Fruit fly (Drosophila melanogaster) whole organism, embryonic: ENCODE results near the gene GstZ1.

Source experiments
- ATbp ChIP-seq: fragments of 200-800 bp; sonication (Bioruptor generic); optimal IDR thresholded peaks from 2 replicates; lab custom pipeline; 2017; ENCODE audit warnings: missing biosample characterization, mild to moderate bottlenecking, missing genetic modification characterization, missing genetic modification reagents
- Ada2b ChIP-seq: fragments of 200-800 bp; sonication (Bioruptor generic); IDR thresholded peaks from 2 replicates; pipeline ENCODE4 v1.3.6; 2022; ENCODE audit warnings: missing biosample characterization, missing genetic modification characterization
- Atf3 ChIP-seq: fragments of 200-800 bp; sonication (Bioruptor generic); optimal IDR thresholded peaks from 3 replicates; lab custom pipeline; 2016; ENCODE audit warnings: missing biosample characterization, missing genetic modification characterization
- Blimp-1 ChIP-seq: fragments of 200-800 bp; sonication (Bioruptor generic); optimal IDR thresholded peaks from 3 replicates; lab custom pipeline; 2018; ENCODE audit warnings: missing biosample characterization, missing genetic modification characterization, mild to moderate bottlenecking, moderate library complexity, missing genetic modification reagents
- CG11504 ChIP-seq: fragments of 200-800 bp; sonication (Bioruptor generic); optimal IDR thresholded peaks from 3 replicates; lab custom pipeline; 2019; ENCODE audit warnings: missing biosample characterization, mild to moderate bottlenecking, missing genetic modification characterization, moderate library complexity
- CG11695 ChIP-seq: fragments of 200-800 bp; sonication (Bioruptor generic); IDR thresholded peaks from 3 replicates; pipeline ENCODE4 v1.3.6; 2022; ENCODE audit warnings: missing biosample characterization, missing genetic modification characterization
- CG16779 ChIP-seq: fragments of 200-800 bp; sonication (Bioruptor generic); IDR thresholded peaks from 2 replicates; pipeline ENCODE4 v1.3.6; 2022; ENCODE audit warnings: missing biosample characterization, missing genetic modification characterization
- CG17359 ChIP-seq: fragments of 200-800 bp; sonication (Bioruptor generic); optimal IDR thresholded peaks from 3 replicates; lab custom pipeline; 2018; ENCODE audit warnings: missing biosample characterization, mild to moderate bottlenecking, missing genetic modification characterization, moderate library complexity
- CG17361 ChIP-seq: fragments of 200-800 bp; sonication (Bioruptor generic); IDR thresholded peaks from 3 replicates; pipeline ENCODE4 v1.3.6; 2022; ENCODE audit warnings: missing biosample characterization, missing genetic modification characterization
- CG18619 ChIP-seq: fragments of 200-800 bp; sonication (Bioruptor generic); optimal IDR thresholded peaks from 3 replicates; lab custom pipeline; 2017; ENCODE audit warnings: missing biosample characterization, mild to moderate bottlenecking, missing genetic modification characterization
- CG2129 ChIP-seq: fragments of 200-800 bp; sonication (Bioruptor generic); IDR thresholded peaks from 2 replicates; pipeline ENCODE4 v1.3.6; 2022; ENCODE audit warnings: missing biosample characterization, missing genetic modification characterization; ENCODE audit not compliant: partially characterized antibody
- CG33213 ChIP-seq: fragments of 200-800 bp; sonication (Bioruptor generic); optimal IDR thresholded peaks from 3 replicates; lab custom pipeline; 2016; ENCODE audit warnings: missing biosample characterization, missing genetic modification characterization
- CG4707 ChIP-seq: fragments of 200-800 bp; sonication (Bioruptor generic); optimal IDR thresholded peaks from 2 replicates; lab custom pipeline; 2018; ENCODE audit warnings: missing biosample characterization, mild to moderate bottlenecking, missing genetic modification characterization, moderate library complexity
- CG5953 ChIP-seq: fragments of 200-800 bp; sonication (Bioruptor generic); IDR thresholded peaks from 2 replicates; pipeline ENCODE4 v1.3.6; 2022; ENCODE audit warnings: missing biosample characterization, missing genetic modification characterization
- CG9609 ChIP-seq: fragments of 200-800 bp; sonication (Bioruptor generic); optimal IDR thresholded peaks from 3 replicates; lab custom pipeline; 2016; ENCODE audit warnings: missing biosample characterization, missing genetic modification characterization
- CG9797 ChIP-seq: fragments of 200-800 bp; sonication (Bioruptor generic); optimal IDR thresholded peaks from 3 replicates; lab custom pipeline; 2018; ENCODE audit warnings: missing biosample characterization, mild to moderate bottlenecking, missing genetic modification characterization
- CkIIα-i1 ChIP-seq: fragments of 200-800 bp; sonication (Bioruptor generic); IDR thresholded peaks from 2 replicates; pipeline ENCODE4 v1.3.6; 2022; ENCODE audit warnings: missing biosample characterization, missing genetic modification characterization
- Drgx ChIP-seq: fragments of 200-800 bp; sonication (Bioruptor generic); IDR thresholded peaks from 2 replicates; pipeline ENCODE4 v1.3.6; 2022; ENCODE audit warnings: missing biosample characterization, missing genetic modification characterization
- Ets65A ChIP-seq: fragments of 200-800 bp; sonication (Bioruptor generic); peaks from one replicate; lab custom pipeline; 2016; ENCODE audit warnings: missing biosample characterization, missing genetic modification characterization
- H15 ChIP-seq: fragments of 200-800 bp; sonication (Bioruptor generic); IDR thresholded peaks from 3 replicates; pipeline ENCODE4 v1.3.6; 2022; ENCODE audit warnings: missing biosample characterization, missing genetic modification characterization
- Hey ChIP-seq: fragments of 200-800 bp; sonication (Bioruptor generic); optimal IDR thresholded peaks from 3 replicates; lab custom pipeline; 2018; ENCODE audit warnings: missing biosample characterization, mild to moderate bottlenecking, missing genetic modification characterization
- Hr3 ChIP-seq: fragments of 200-800 bp; sonication (Bioruptor generic); optimal IDR thresholded peaks from 3 replicates; lab custom pipeline; 2016; ENCODE audit warnings: missing biosample characterization, missing genetic modification characterization
- MBD-R2 ChIP-seq: fragments of 200-800 bp; sonication (Bioruptor generic); IDR thresholded peaks from 2 replicates; pipeline ENCODE4 v1.3.6; 2022; ENCODE audit warnings: missing biosample characterization, missing genetic modification characterization
- Med ChIP-seq: fragments of 200-800 bp; sonication (Bioruptor generic); peaks from one replicate; lab custom pipeline; 2016; ENCODE audit warnings: missing biosample characterization, missing genetic modification characterization, mild to moderate bottlenecking, inconsistent platforms, moderate library complexity
- Opbp ChIP-seq: fragments of 200-800 bp; sonication (Bioruptor generic); IDR thresholded peaks from 3 replicates; pipeline ENCODE4 v1.3.6; 2022; ENCODE audit warnings: missing biosample characterization, missing genetic modification characterization; ENCODE audit not compliant: partially characterized antibody
- Rx ChIP-seq: fragments of 200-800 bp; sonication (Bioruptor generic); IDR thresholded peaks from 2 replicates; pipeline ENCODE4 v1.3.6; 2022; ENCODE audit warnings: missing biosample characterization, missing genetic modification characterization
- Sin3A ChIP-seq: fragments of >200 bp; optimal IDR thresholded peaks from 2 replicates; lab custom pipeline; 2018
- Sox100B ChIP-seq: fragments of 200-800 bp; sonication (Bioruptor generic); optimal IDR thresholded peaks from 3 replicates; lab custom pipeline; 2018; ENCODE audit warnings: missing biosample characterization, mild to moderate bottlenecking, missing genetic modification characterization
- chif ChIP-seq, 2 experiments: fragments of 200-800 bp; sonication (Bioruptor generic); optimal IDR thresholded peaks; 3 replicates each; lab custom pipeline; 2016; ENCODE audit warnings: missing biosample characterization in 2 of 2, missing genetic modification characterization in 2 of 2
- chinmo ChIP-seq: fragments of 200-800 bp; sonication (Bioruptor generic); IDR thresholded peaks from 4 replicates; pipeline ENCODE4 v1.3.6; 2022; ENCODE audit warnings: missing biosample characterization, missing genetic modification characterization; ENCODE audit not compliant: partially characterized antibody
- ci ChIP-seq: fragments of 200-800 bp; sonication (Bioruptor generic); IDR thresholded peaks from 3 replicates; pipeline ENCODE4 v1.3.6; 2022; ENCODE audit warnings: missing biosample characterization, missing genetic modification characterization
- disco-r ChIP-seq: fragments of 200-800 bp; sonication (Bioruptor generic); optimal IDR thresholded peaks from 2 replicates; lab custom pipeline; 2016; ENCODE audit warnings: missing biosample characterization, missing genetic modification characterization
- dmrt99B ChIP-seq: fragments of 200-800 bp; sonication (Bioruptor generic); optimal IDR thresholded peaks from 2 replicates; lab custom pipeline; 2018; ENCODE audit warnings: missing biosample characterization, mild to moderate bottlenecking, missing genetic modification characterization, moderate library complexity
- ems ChIP-seq: fragments of 200-800 bp; sonication (Bioruptor generic); optimal IDR thresholded peaks from 3 replicates; lab custom pipeline; 2016; ENCODE audit warnings: missing biosample characterization, missing genetic modification characterization
- ftz-f1 ChIP-seq: fragments of 200-800 bp; sonication (Bioruptor generic); optimal IDR thresholded peaks from 2 replicates; lab custom pipeline; 2016; ENCODE audit warnings: missing biosample characterization, missing genetic modification characterization
- gcm2 ChIP-seq: fragments of 200-800 bp; sonication (Bioruptor generic); optimal IDR thresholded peaks from 2 replicates; lab custom pipeline; 2016; ENCODE audit warnings: missing biosample characterization, missing genetic modification characterization
- gsb ChIP-seq: fragments of 200-800 bp; sonication (Bioruptor generic); IDR thresholded peaks from 2 replicates; pipeline ENCODE4 v1.3.6; 2022; ENCODE audit warnings: missing biosample characterization, missing genetic modification characterization
- hkb ChIP-seq, 2 experiments: fragments of 200-800 bp in 1 of 2; fragments of >200 bp in 1 of 2; sonication (Bioruptor generic) in 1 of 2; IDR thresholded peaks in 1 of 2; optimal IDR thresholded peaks in 1 of 2; 2 replicates each; pipeline versions ENCODE4 v1.3.6 to Lab custom; 2017 to 2022; ENCODE audit warnings: missing biosample characterization in 1 of 2, missing genetic modification characterization in 1 of 2
- lola ChIP-seq, 3 experiments: fragments of >200 bp in 2 of 3; fragments of 200-800 bp in 1 of 3; sonication (Bioruptor generic) in 1 of 3; optimal IDR thresholded peaks; 2 replicates each; lab custom pipeline; 2017 to 2019; ENCODE audit warnings: missing biosample characterization in 3 of 3, missing genetic modification characterization in 3 of 3, mild to moderate bottlenecking in 1 of 3, moderate library complexity in 1 of 3
- maf-S ChIP-seq: fragments of 200-800 bp; sonication (Bioruptor generic); optimal IDR thresholded peaks from 2 replicates; lab custom pipeline; 2016; ENCODE audit warnings: missing biosample characterization, missing genetic modification characterization
- phol ChIP-seq: fragments of 200-800 bp; sonication (Bioruptor generic); optimal IDR thresholded peaks from 3 replicates; lab custom pipeline; 2018; ENCODE audit warnings: missing biosample characterization, mild to moderate bottlenecking, missing genetic modification characterization, moderate library complexity
- shn ChIP-seq: fragments of 200-800 bp; sonication (Bioruptor generic); optimal IDR thresholded peaks from 3 replicates; lab custom pipeline; 2016; ENCODE audit warnings: missing biosample characterization, missing genetic modification characterization
- sim ChIP-seq: fragments of 200-800 bp; sonication (Bioruptor generic); IDR thresholded peaks from 2 replicates; pipeline ENCODE4 v1.3.6; 2022; ENCODE audit warnings: missing biosample characterization, missing genetic modification characterization
- ssp ChIP-seq: fragments of 200-800 bp; sonication (Bioruptor generic); IDR thresholded peaks from 2 replicates; pipeline ENCODE4 v1.3.6; 2022; ENCODE audit warnings: missing biosample characterization, missing genetic modification characterization
- vfl ChIP-seq: fragments of 200-800 bp; sonication (Bioruptor generic); optimal IDR thresholded peaks from 2 replicates; lab custom pipeline; 2016; ENCODE audit warnings: missing biosample characterization, missing genetic modification characterization

Gene GstZ1

DNA sequence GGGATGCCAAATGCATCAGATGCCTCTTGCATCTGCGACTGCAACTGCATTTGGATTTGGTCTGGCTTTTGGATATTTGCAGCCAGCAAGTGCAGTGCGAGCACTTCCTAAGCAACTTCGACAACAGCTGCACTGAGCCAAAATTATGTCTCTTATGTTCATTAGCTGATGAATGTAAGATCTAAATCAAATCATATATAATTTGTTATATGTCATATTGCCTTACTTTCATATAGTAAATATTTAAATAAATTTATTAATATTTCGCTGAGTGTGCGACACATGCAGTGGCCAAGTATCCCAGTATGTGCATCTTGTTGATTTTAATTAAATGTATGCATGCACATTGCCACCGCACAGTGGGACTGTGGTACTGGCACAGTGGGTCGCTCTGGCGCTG, 24.1 kb upstream of the GstZ1 start:
- peak; percentile 27 for TF ChIP-seq CG11504 (tag; lab: Kevin White, UChicago)
- no peak for TF ChIP-seq CG9797
- TF ChIP-seq CG16779: no peak
- TF ChIP-seq CG18619 (GFP tag; lab: Kevin White, UChicago): no peak
- 0 out of 3 replicates have a peak, but pooled peaks have one; percentile 19 for TF ChIP-seq ci
- TF ChIP-seq phol: peak; percentile 13
- peak; percentile 72 for TF ChIP-seq CG4707
- TF ChIP-seq Med (GFP tag; lab: Kevin White, UChicago): peak; percentile 41
- TF ChIP-seq chif (GFP tag; optimal IDR thresholded peaks at IDR 0.05; lab: Kevin White, UChicago): no peak
- 0 out of 3 replicates have a peak, but pooled peaks have one; percentile 37 for TF ChIP-seq H15
- TF ChIP-seq ssp: no peak
- TF ChIP-seq gcm2 (GFP tag; lab: Kevin White, UChicago): no peak
- no peak for TF ChIP-seq hkb (optimal IDR thresholded peaks at IDR 0.05; lab: Kevin White, UChicago)
- TF ChIP-seq hkb (GFP tag; IDR thresholded peaks at IDR 0.05; lab: Robert Waterston, UW): peak; percentile 45
- TF ChIP-seq CG17359: peak; percentile 29
- no peak for TF ChIP-seq maf-S
- peak; percentile 80 for TF ChIP-seq Drgx (GFP tag; lab: Robert Waterston, UW)
- TF ChIP-seq Ada2b (GFP tag; lab: Robert Waterston, UW): 0 out of 2 replicates have a peak, but pooled peaks have one; percentile 15
- TF ChIP-seq CG17361 (GFP tag; lab: Robert Waterston, UW): 0 out of 3 replicates have a peak, but pooled peaks have one; percentile 17
- TF ChIP-seq MBD-R2 (GFP tag; lab: Robert Waterston, UW): no peak
- TF ChIP-seq Sin3A (lab: Kevin White, UChicago): no peak
- no peak for TF ChIP-seq vfl (GFP tag; lab: Kevin White, UChicago)
- TF ChIP-seq CG5953 (GFP tag; lab: Robert Waterston, UW): no peak
- TF ChIP-seq Sox100B (GFP tag; lab: Kevin White, UChicago): no peak
- TF ChIP-seq chinmo: 0 out of 4 replicates have a peak, but pooled peaks have one; percentile 49
- 0 out of 3 replicates have a peak, but pooled peaks have one; percentile 28 for TF ChIP-seq CG11695
- no peak for TF ChIP-seq Rx
- TF ChIP-seq Blimp-1 (GFP tag; lab: Kevin White, UChicago): peak; percentile 9
- no peak for TF ChIP-seq lola (GFP tag; optimal IDR thresholded peaks at IDR 0.05; lab: Kevin White, UChicago)
- TF ChIP-seq dmrt99B (tag; lab: Kevin White, UChicago): peak; percentile 12
- no peak for TF ChIP-seq disco-r (GFP tag; lab: Kevin White, UChicago)
- no peak for TF ChIP-seq gsb (GFP tag; lab: Robert Waterston, UW)
- no peak for TF ChIP-seq CkIIα-i1 (GFP tag; lab: Robert Waterston, UW)
- no peak for TF ChIP-seq CG33213 (GFP tag; lab: Kevin White, UChicago)
- no peak for TF ChIP-seq shn (GFP tag; lab: Kevin White, UChicago)
- TF ChIP-seq CG9609: no peak
- TF ChIP-seq Atf3 (GFP tag; lab: Kevin White, UChicago): no peak
- no peak for TF ChIP-seq ems
- no peak for TF ChIP-seq ATbp
- TF ChIP-seq Opbp: no peak
- no peak for TF ChIP-seq sim (GFP tag; lab: Robert Waterston, UW)
- TF ChIP-seq Hr3: peak; percentile 1

DNA sequence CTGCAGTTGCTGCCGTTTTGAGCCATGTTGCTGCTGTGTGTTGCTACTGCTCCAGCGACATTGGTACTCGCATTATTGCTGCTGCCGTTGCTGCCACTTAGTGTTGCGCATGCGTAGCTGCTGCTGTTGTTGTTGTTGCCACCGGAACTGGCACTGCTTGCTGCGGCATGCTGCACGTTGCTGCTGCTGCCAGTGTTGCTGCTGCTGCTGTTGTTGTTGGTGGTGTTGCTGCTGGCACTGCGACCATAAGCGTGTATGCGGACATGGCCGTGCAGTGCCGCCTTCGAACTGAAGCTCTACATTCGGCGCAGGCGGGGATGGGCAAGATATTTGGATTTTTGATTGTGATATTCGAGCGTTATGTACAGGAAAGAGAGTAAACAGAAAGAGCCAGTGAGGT, 11.8 kb upstream of the GstZ1 start:
- TF ChIP-seq ftz-f1 (GFP tag; lab: Kevin White, UChicago) (no peak), Hey (tag; lab: Kevin White, UChicago) (no peak), Ets65A (GFP tag; lab: Kevin White, UChicago) (peak; percentile 80), CG2129 (GFP tag; lab: Robert Waterston, UW) (no peak)
